Worm (Caenorhabditis elegans) whole organism, L4 larva: ENCODE results near the gene F35E8.2.
A peak's percentile ranks its signal among the peaks of the same experiment; 100 is the strongest.

ENCODE experiments used
- D1046.2 ChIP-seq: fragments of 200-800 bp; sonication (Bioruptor generic); IDR thresholded peaks from 2 replicates; pipeline ENCODE4 v1.3.6; 2022; ENCODE audit warnings: missing genetic modification characterization, missing compliant biosample characterization
- T26A8.4 ChIP-seq: fragments of 200-800 bp; sonication (Bioruptor generic); IDR thresholded peaks from 2 replicates; pipeline ENCODE4 v1.3.6; 2022; ENCODE audit warnings: missing genetic modification characterization, missing compliant biosample characterization
- Y5F2A.4 ChIP-seq: fragments of 200-800 bp; sonication (Bioruptor generic); optimal IDR thresholded peaks from 2 replicates; lab custom pipeline; 2018; ENCODE audit warnings: mild to moderate bottlenecking, missing genetic modification characterization, missing compliant biosample characterization
- aly-2 ChIP-seq: sonication (generic microtip); optimal IDR thresholded peaks from 2 replicates; lab custom pipeline; 2018; ENCODE audit warnings: missing biosample characterization, missing genetic modification characterization
- ama-1 ChIP-seq: fragments of 150-350 bp; optimal IDR thresholded peaks from 2 replicates; lab custom pipeline; 2014; ENCODE audit warnings: inconsistent platforms, mixed read lengths
- arid-1 ChIP-seq: fragments of 200-800 bp; sonication (Bioruptor generic); conservative IDR thresholded peaks from 2 replicates; pipeline ENCODE4 v1.3.6; 2022; ENCODE audit warnings: missing genetic modification reagents, missing genetic modification characterization, missing compliant biosample characterization
- attf-4 ChIP-seq: sonication (generic microtip); optimal IDR thresholded peaks from 3 replicates; lab custom pipeline; 2017; ENCODE audit warnings: missing biosample characterization, missing genetic modification characterization
- daf-19 ChIP-seq: fragments of 200-800 bp; sonication (Bioruptor generic); conservative IDR thresholded peaks from 2 replicates; pipeline ENCODE4 v1.3.6; 2022; ENCODE audit warnings: missing genetic modification characterization, missing compliant biosample characterization
- daf-8 ChIP-seq: fragments of 200-800 bp; sonication (Bioruptor generic); IDR thresholded peaks from 2 replicates; pipeline ENCODE4 v1.3.6; 2022; ENCODE audit warnings: missing genetic modification characterization, missing compliant biosample characterization
- dmd-9 ChIP-seq: fragments of 200-800 bp; sonication (Bioruptor generic); IDR thresholded peaks from 2 replicates; pipeline ENCODE4 v1.3.6; 2022; ENCODE audit warnings: missing genetic modification reagents, missing genetic modification characterization, missing compliant biosample characterization
- dve-1 ChIP-seq: sonication (generic microtip); optimal IDR thresholded peaks from 2 replicates; lab custom pipeline; 2017; ENCODE audit warnings: antibody characterized with exemption, mild to moderate bottlenecking, missing genetic modification characterization, missing compliant biosample characterization; ENCODE audit not compliant: insufficient read depth
- egl-43 ChIP-seq: fragments of 200-800 bp; sonication (Bioruptor generic); IDR thresholded peaks from 2 replicates; pipeline ENCODE4 v1.3.6; 2022; ENCODE audit warnings: missing genetic modification reagents, missing genetic modification characterization, missing compliant biosample characterization
- fkh-10 ChIP-seq: fragments of 150-350 bp; optimal IDR thresholded peaks from 2 replicates; lab custom pipeline; 2014; ENCODE audit warnings: missing biosample characterization, missing genetic modification reagents, missing genetic modification characterization
- hif-1 ChIP-seq, 2 experiments: sonication (generic microtip); optimal IDR thresholded peaks; 2 replicates each; lab custom pipeline; 2016 to 2017; ENCODE audit warnings: missing compliant biosample characterization in 2 of 2, missing genetic modification characterization in 2 of 2, missing genetic modification reagents in 2 of 2, missing genotype in 2 of 2, mild to moderate bottlenecking in 1 of 2
- hlh-11 ChIP-seq: fragments of 200-800 bp; sonication (Bioruptor generic); optimal IDR thresholded peaks from 2 replicates; lab custom pipeline; 2018; ENCODE audit warnings: mild to moderate bottlenecking, missing genetic modification characterization, missing compliant biosample characterization
- hlh-30 ChIP-seq: sonication (generic microtip); optimal IDR thresholded peaks from 2 replicates; lab custom pipeline; 2017; ENCODE audit warnings: antibody characterized with exemption, mild to moderate bottlenecking, missing genetic modification characterization, missing compliant biosample characterization; ENCODE audit not compliant: insufficient read depth
- jun-1 ChIP-seq: fragments of 150-350 bp; optimal IDR thresholded peaks from 2 replicates; lab custom pipeline; 2014; ENCODE audit warnings: missing biosample characterization, missing genetic modification reagents, missing genetic modification characterization
- lin-1 ChIP-seq: fragments of 200-800 bp; sonication (Bioruptor generic); IDR thresholded peaks from 2 replicates; pipeline ENCODE4 v1.3.6; 2022; ENCODE audit warnings: missing genetic modification reagents, missing genetic modification characterization, missing compliant biosample characterization
- lin-13 ChIP-seq: fragments of 150-350 bp; optimal IDR thresholded peaks from 2 replicates; lab custom pipeline; 2014; ENCODE audit warnings: missing biosample characterization, missing genetic modification reagents, missing genetic modification characterization
- lin-15B ChIP-seq: fragments of 150-350 bp; sonication (generic microtip); optimal IDR thresholded peaks from 3 replicates; lab custom pipeline; 2014; ENCODE audit warnings: missing biosample characterization, missing genetic modification characterization
- lsy-2 ChIP-seq, 2 experiments: fragments of 150-350 bp in 1 of 2; sonication (generic microtip) in 1 of 2; optimal IDR thresholded peaks; 2 replicates each; lab custom pipeline; 2014 to 2017; ENCODE audit warnings: missing biosample characterization in 2 of 2, missing genetic modification characterization in 2 of 2
- madf-5 ChIP-seq, 2 experiments: fragments of 200-800 bp; sonication (Bioruptor generic); IDR thresholded peaks; 2 replicates each; pipeline ENCODE4 v1.3.6; 2022; ENCODE audit warnings: missing compliant biosample characterization in 2 of 2, missing genetic modification characterization in 2 of 2
- madf-9 ChIP-seq: fragments of 200-800 bp; sonication (Bioruptor generic); conservative IDR thresholded peaks from 2 replicates; pipeline ENCODE4 v1.3.6; 2022; ENCODE audit warnings: missing genetic modification reagents, missing genetic modification characterization, missing compliant biosample characterization
- mdl-1 ChIP-seq, 2 experiments: fragments of 150-350 bp in 1 of 2; sonication (generic microtip) in 1 of 2; optimal IDR thresholded peaks; 2 replicates each; lab custom pipeline; 2014 to 2017; ENCODE audit warnings: missing biosample characterization in 2 of 2, missing genetic modification characterization in 2 of 2
- nhr-42 ChIP-seq: fragments of 200-800 bp; sonication (Bioruptor generic); IDR thresholded peaks from 2 replicates; pipeline ENCODE4 v1.3.6; 2022; ENCODE audit warnings: missing genetic modification characterization, missing compliant biosample characterization
- nhr-77 ChIP-seq: fragments of 150-350 bp; optimal IDR thresholded peaks from 2 replicates; lab custom pipeline; 2014; ENCODE audit warnings: missing biosample characterization, missing genetic modification characterization
- pha-4 ChIP-seq, 2 experiments: fragments of 150-350 bp in 1 of 2; fragments of 200-800 bp in 1 of 2; sonication (Bioruptor generic) in 1 of 2; IDR thresholded peaks in 1 of 2; optimal IDR thresholded peaks in 1 of 2; 2 replicates each; pipeline versions ENCODE4 v1.3.6 to Lab custom; 2014 to 2022; ENCODE audit warnings: missing genetic modification characterization in 2 of 2, missing genetic modification reagents in 2 of 2, missing biosample characterization in 1 of 2, missing compliant biosample characterization in 1 of 2
- php-3 ChIP-seq: fragments of 200-800 bp; sonication (Bioruptor generic); IDR thresholded peaks from 2 replicates; pipeline ENCODE4 v1.3.6; 2022; ENCODE audit warnings: missing genetic modification reagents, missing genetic modification characterization, missing compliant biosample characterization
- rbr-2 ChIP-seq: sonication (generic microtip); optimal IDR thresholded peaks from 2 replicates; lab custom pipeline; 2016; ENCODE audit warnings: missing genotype, missing genetic modification characterization, missing compliant biosample characterization
- saeg-2 ChIP-seq: fragments of 200-800 bp; sonication (Bioruptor generic); IDR thresholded peaks from 2 replicates; pipeline ENCODE4 v1.3.6; 2022; ENCODE audit warnings: missing genetic modification reagents, missing genetic modification characterization, missing compliant biosample characterization
- set-16 ChIP-seq: fragments of 200-800 bp; sonication (Bioruptor generic); IDR thresholded peaks from 2 replicates; pipeline ENCODE4 v1.3.6; 2022; ENCODE audit warnings: missing genetic modification reagents, missing genetic modification characterization, missing compliant biosample characterization
- spr-3 ChIP-seq: fragments of 200-800 bp; sonication (Bioruptor generic); optimal IDR thresholded peaks from 2 replicates; lab custom pipeline; 2018; ENCODE audit warnings: mild to moderate bottlenecking, missing genetic modification characterization, missing compliant biosample characterization
- unc-39 ChIP-seq: sonication (generic microtip); optimal IDR thresholded peaks from 2 replicates; lab custom pipeline; 2017; ENCODE audit warnings: missing biosample characterization, missing genetic modification characterization
- zag-1 ChIP-seq: fragments of 150-350 bp; optimal IDR thresholded peaks from 2 replicates; lab custom pipeline; 2014; ENCODE audit warnings: missing biosample characterization, missing genetic modification characterization
- zip-11 ChIP-seq: fragments of 200-800 bp; sonication (Bioruptor generic); IDR thresholded peaks from 2 replicates; pipeline ENCODE4 v1.3.6; 2022; ENCODE audit warnings: missing genetic modification characterization, missing compliant biosample characterization
- zip-2 ChIP-seq: fragments of 150-350 bp; optimal IDR thresholded peaks from 2 replicates; lab custom pipeline; 2014; ENCODE audit warnings: missing biosample characterization, missing genetic modification characterization
- ztf-7 ChIP-seq: fragments of 150-350 bp; optimal IDR thresholded peaks from 2 replicates; lab custom pipeline; 2014; ENCODE audit warnings: missing biosample characterization, missing genetic modification characterization

The F35E8.2 gene

DNA sequence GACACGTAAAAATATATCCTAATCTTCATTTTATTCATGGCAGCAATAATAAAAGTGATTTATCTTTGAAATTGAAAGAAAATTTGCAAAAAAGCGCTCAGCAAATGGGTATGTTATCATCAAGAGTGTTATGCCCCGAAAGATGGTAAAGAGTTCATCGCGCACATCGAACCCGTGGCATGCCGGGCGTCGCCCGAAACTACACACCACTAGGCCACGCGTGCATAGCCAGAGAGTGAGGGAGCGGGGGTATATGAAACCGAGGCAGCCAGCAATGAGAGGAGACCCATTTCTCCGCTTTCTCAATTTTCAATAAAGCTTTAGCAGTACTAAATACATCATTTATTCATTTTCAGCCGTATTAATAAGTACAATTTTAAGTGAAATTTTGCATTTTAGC, 31.7 kb upstream of the F35E8.2 start (continued):
- TF ChIP-seq mdl-1 (tag; optimal IDR thresholded peaks at IDR 0.05; lab: Kevin White, UChicago) = peak in 1 of 2 experiments; percentile 2
- TF ChIP-seq hlh-30 = peak; percentile 78
- peak; percentile 79 for TF ChIP-seq nhr-77 (tag; lab: Kevin White, UChicago)
- TF ChIP-seq ztf-7 = peak; percentile 80
- TF ChIP-seq lin-15B (tag; lab: Kevin White, UChicago) = no peak
- peak; percentile 85 for TF ChIP-seq zip-11 (GFP tag; lab: Robert Waterston, UW)
- TF ChIP-seq hif-1 (tag; optimal IDR thresholded peaks at IDR 0.05; lab: Kevin White, UChicago) = peak; percentile 64 to 80
- peak; percentile 93 for TF ChIP-seq Y5F2A.4 (GFP tag; lab: Kevin White, UChicago)
- TF ChIP-seq lin-1 (GFP tag; lab: Robert Waterston, UW) = peak; percentile 90
- TF ChIP-seq set-16 (GFP tag; lab: Robert Waterston, UW) = no peak; the same call in 1 of the 2 replicates
- peak; percentile 47 for TF ChIP-seq lin-13 (GFP tag; lab: Kevin White, UChicago)
- peak; percentile 90 for TF ChIP-seq saeg-2 (GFP tag; lab: Robert Waterston, UW)
- TF ChIP-seq hlh-11 (tag; lab: Kevin White, UChicago) = no peak
- peak; percentile 91 for TF ChIP-seq spr-3
- no peak for TF ChIP-seq zag-1 (tag; lab: Kevin White, UChicago)
- TF ChIP-seq arid-1 (GFP tag; lab: Robert Waterston, UW) = peak; percentile 97
- peak; percentile 87 for TF ChIP-seq rbr-2
- peak; percentile 91 for TF ChIP-seq php-3 (GFP tag; lab: Robert Waterston, UW)
- no peak for TF ChIP-seq attf-4 (tag; lab: Kevin White, UChicago)
- TF ChIP-seq egl-43 (GFP tag; lab: Robert Waterston, UW) = peak; percentile 99
- peak in 1 of 2 experiments; percentile 42 for TF ChIP-seq lsy-2 (tag; optimal IDR thresholded peaks at IDR 0.05; lab: Kevin White, UChicago)
- no peak for TF ChIP-seq fkh-10 (GFP tag; lab: Kevin White, UChicago)
- peak; percentile 85 for TF ChIP-seq dmd-9 (GFP tag; lab: Robert Waterston, UW)

DNA sequence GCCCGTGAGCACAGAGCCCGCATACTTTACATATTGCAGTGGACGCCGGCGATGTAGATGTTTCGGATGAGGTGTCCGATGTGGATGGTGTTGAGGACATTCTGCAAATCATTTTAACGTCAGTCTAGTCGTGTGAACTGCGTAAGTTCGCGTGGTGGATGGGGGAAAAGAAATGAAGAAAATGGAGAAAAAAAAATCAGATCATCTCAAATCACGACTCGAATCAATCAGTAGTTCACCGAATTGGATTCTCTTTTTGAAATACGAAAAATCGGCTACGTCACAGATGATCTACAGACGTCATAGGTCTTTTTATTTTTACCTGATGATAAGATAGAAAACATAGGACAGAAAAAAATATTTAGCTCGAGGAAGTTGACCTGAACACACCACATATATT, 29.2 kb upstream of the F35E8.2 start, which contains the start of gene nhr-102:
nhr-102 (minus strand) TSS at position 101 of the 400 bp plus-strand sequence.
- TF ChIP-seq madf-9 = no peak
- 0 out of 2 replicates have a peak, but pooled peaks have one; percentile 26 for TF ChIP-seq T26A8.4 (GFP tag; lab: Robert Waterston, UW)
- peak; percentile 2 for TF ChIP-seq dve-1 (tag; lab: Kevin White, UChicago)

DNA sequence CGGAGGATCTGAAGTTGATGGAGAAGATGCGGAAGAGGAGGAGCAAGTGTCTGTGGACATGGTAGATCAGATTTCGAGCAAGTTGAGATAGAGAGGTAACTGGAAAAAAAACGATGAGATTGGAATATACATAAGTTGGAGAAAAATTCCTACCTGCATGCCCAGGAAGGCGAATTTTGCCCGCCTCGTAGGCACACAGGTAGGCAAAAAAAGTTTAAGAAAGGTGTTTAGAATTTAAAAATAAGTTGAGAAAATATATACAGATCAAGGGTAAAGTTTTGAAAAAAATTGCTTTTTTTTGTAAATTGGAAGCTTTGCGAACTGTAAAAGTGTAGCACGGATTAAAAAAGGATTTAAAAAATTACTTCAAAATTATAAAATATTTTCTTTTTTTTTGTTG, 26.0 kb upstream of the F35E8.2 start, which contains the start of gene nhr-84:
nhr-84 (minus strand) TSS at position 101 of the 400 bp plus-strand sequence.
- TF ChIP-seq daf-19 (GFP tag; lab: Robert Waterston, UW) = no peak
- no peak for TF ChIP-seq madf-5 (GFP tag; IDR thresholded peaks at IDR 0.05; lab: Robert Waterston, UW)
- TF ChIP-seq fkh-10 (GFP tag; lab: Kevin White, UChicago) = no peak
- no peak for TF ChIP-seq zip-2 (tag; lab: Kevin White, UChicago)
- no peak for TF ChIP-seq D1046.2 (GFP tag; lab: Robert Waterston, UW)
- TF ChIP-seq daf-8 (GFP tag; lab: Robert Waterston, UW) = no peak
- no peak for TF ChIP-seq nhr-42 (GFP tag; lab: Robert Waterston, UW)
- TF ChIP-seq unc-39 = no peak
- no peak for TF ChIP-seq jun-1 (tag; lab: Kevin White, UChicago)
- no peak for TF ChIP-seq pha-4 (GFP tag; IDR thresholded peaks at IDR 0.05; lab: Robert Waterston, UW)
- TF ChIP-seq pha-4 (tag; optimal IDR thresholded peaks at IDR 0.05; lab: Kevin White, UChicago) = no peak
- TF ChIP-seq ama-1 (lab: Kevin White, UChicago) = no peak
- no peak for TF ChIP-seq aly-2 (tag; lab: Kevin White, UChicago)
- no peak for TF ChIP-seq madf-9
